Worm (Caenorhabditis elegans): ENCODE data around the gene plk-3.

DNA sequence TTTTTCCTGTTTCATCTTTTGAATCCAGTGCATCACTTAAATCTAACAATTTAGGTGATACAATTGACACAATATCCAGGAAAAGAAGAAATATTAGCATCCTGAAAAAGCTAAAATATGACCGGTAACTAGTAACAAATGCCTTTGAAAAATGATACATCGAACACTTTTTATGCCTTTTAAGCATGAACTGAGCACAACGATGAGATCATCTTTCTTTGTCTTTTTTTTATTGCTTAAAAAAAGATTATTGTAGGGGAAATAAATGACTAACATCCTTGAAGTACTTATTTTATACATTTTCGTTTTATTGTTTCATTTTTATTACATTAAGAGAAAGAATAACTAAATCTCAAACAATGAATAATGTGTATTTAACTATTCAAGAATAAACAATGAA is 7.2 kb downstream of the plk-3 start, which contains the start of gene F13B6.3:
- TF ChIP-seq ceh-2 (tag; optimal IDR thresholded peaks at IDR 0.05), result no peak
- no peak for TF ChIP-seq elt-4 (tag; optimal IDR thresholded peaks at IDR 0.05)
- TF ChIP-seq ztf-16 (tag; optimal IDR thresholded peaks at IDR 0.05), result no peak

All from whole organism, late embryonic.